Fruit fly (Drosophila melanogaster) whole organism, prepupa: ENCODE data around the gene Ssl2.

Experiments
- CG11902 ChIP-seq: fragments of 200-800 bp; sonication (Bioruptor generic); optimal IDR thresholded peaks from 3 replicates; lab custom pipeline; 2016; ENCODE audit warnings: missing biosample characterization, missing genetic modification characterization
- CG15336 ChIP-seq: fragments of 200-800 bp; sonication (Bioruptor generic); IDR thresholded peaks from 2 replicates; pipeline ENCODE4 v1.3.6; 2022; ENCODE audit warnings: missing biosample characterization, missing genetic modification characterization
- CG16779 ChIP-seq: fragments of 200-800 bp; sonication (Bioruptor generic); optimal IDR thresholded peaks from 3 replicates; lab custom pipeline; 2017; ENCODE audit warnings: missing biosample characterization, mild to moderate bottlenecking, missing genetic modification characterization
- CG4318 ChIP-seq: fragments of 200-800 bp; sonication (Bioruptor generic); optimal IDR thresholded peaks from 3 replicates; lab custom pipeline; 2017; ENCODE audit warnings: missing biosample characterization, mild to moderate bottlenecking, missing genetic modification characterization
- CG8632 ChIP-seq: fragments of 200-800 bp; sonication (Bioruptor generic); optimal IDR thresholded peaks from 3 replicates; lab custom pipeline; 2016; ENCODE audit warnings: missing biosample characterization, missing genetic modification characterization
- Gug ChIP-seq: fragments of 200-800 bp; sonication (Bioruptor generic); IDR thresholded peaks from 2 replicates; pipeline ENCODE4 v1.3.6; 2022; ENCODE audit warnings: missing biosample characterization, missing genetic modification characterization
- Lpt ChIP-seq: fragments of 200-800 bp; sonication (Bioruptor generic); optimal IDR thresholded peaks from 3 replicates; lab custom pipeline; 2016; ENCODE audit warnings: missing biosample characterization, missing genetic modification characterization
- Met ChIP-seq: fragments of 200-800 bp; sonication (Bioruptor generic); optimal IDR thresholded peaks from 3 replicates; lab custom pipeline; 2016; ENCODE audit warnings: missing biosample characterization, missing genetic modification characterization
- fd59A ChIP-seq: fragments of 200-800 bp; sonication (Bioruptor generic); optimal IDR thresholded peaks from 2 replicates; lab custom pipeline; 2017; ENCODE audit warnings: missing biosample characterization, mild to moderate bottlenecking, missing genetic modification characterization, missing genetic modification reagents
- fkh ChIP-seq: fragments of 200-800 bp; sonication (Bioruptor generic); optimal IDR thresholded peaks from 3 replicates; lab custom pipeline; 2017; ENCODE audit warnings: missing biosample characterization, mild to moderate bottlenecking, missing genetic modification characterization, moderate library complexity

dm6 chr3R:29069208-29070072 lies 37.0 kb upstream of the Ssl2 start:
- no peak for TF ChIP-seq Lpt (GFP tag; lab: Kevin White, UChicago)
- no peak for TF ChIP-seq CG11902
- no peak for TF ChIP-seq fd59A (GFP tag; lab: Kevin White, UChicago)
- TF ChIP-seq CG16779 (tag; lab: Kevin White, UChicago), result no peak
- no peak for TF ChIP-seq CG15336 (GFP tag; lab: Robert Waterston, UW)
- no peak for TF ChIP-seq Gug (GFP tag; lab: Robert Waterston, UW)
- no peak for TF ChIP-seq CG4318 (GFP tag; lab: Kevin White, UChicago)
- TF ChIP-seq fkh, result no peak
- TF ChIP-seq CG8632 (GFP tag; lab: Kevin White, UChicago), result no peak
- no peak for TF ChIP-seq Met (GFP tag; lab: Kevin White, UChicago)
